Worm (Caenorhabditis elegans) whole organism, L1 larva: ENCODE measurements around the gene Y53F4B.43.

Experiments used
- C04F5.9 ChIP-seq: sonication (generic microtip); optimal IDR thresholded peaks from 2 replicates; lab custom pipeline; 2016; ENCODE audit warnings: missing genetic modification characterization, missing compliant biosample characterization
- C16A3.4 ChIP-seq: fragments of 150-350 bp; optimal IDR thresholded peaks from 2 replicates; lab custom pipeline; 2014; ENCODE audit warnings: missing biosample characterization, missing genetic modification characterization
- aha-1 ChIP-seq: fragments of 150-350 bp; optimal IDR thresholded peaks from 2 replicates; lab custom pipeline; 2014; ENCODE audit warnings: missing biosample characterization, missing genetic modification characterization
- aly-2 ChIP-seq: fragments of 150-350 bp; optimal IDR thresholded peaks from 2 replicates; lab custom pipeline; 2014; ENCODE audit warnings: missing biosample characterization, missing genetic modification characterization
- ceh-8 ChIP-seq: fragments of 200-800 bp; sonication (Bioruptor generic); optimal IDR thresholded peaks from 2 replicates; lab custom pipeline; 2018; ENCODE audit warnings: mild to moderate bottlenecking, missing genetic modification characterization, moderate library complexity, missing compliant biosample characterization
- ceh-88 ChIP-seq: fragments of 200-800 bp; sonication (Bioruptor generic); IDR thresholded peaks from 2 replicates; pipeline ENCODE4 v1.3.6; 2022; ENCODE audit warnings: missing genetic modification characterization, missing compliant biosample characterization
- ceh-90 ChIP-seq: sonication (generic microtip); optimal IDR thresholded peaks from 2 replicates; lab custom pipeline; 2016; ENCODE audit warnings: missing genetic modification characterization, missing compliant biosample characterization
- ces-1 ChIP-seq: fragments of 150-350 bp; optimal IDR thresholded peaks from 2 replicates; lab custom pipeline; 2014; ENCODE audit warnings: missing biosample characterization, missing genetic modification reagents, missing genetic modification characterization
- dpl-1 ChIP-seq, 3 experiments: fragments of 150-350 bp in 2 of 3; sonication (generic microtip) in 1 of 3; optimal IDR thresholded peaks; 2 replicates each; lab custom pipeline; 2014 to 2017; ENCODE audit warnings: missing biosample characterization in 3 of 3, missing genetic modification characterization in 3 of 3, missing genetic modification reagents in 3 of 3
- dsc-1 ChIP-seq: sonication (generic microtip); optimal IDR thresholded peaks from 2 replicates; lab custom pipeline; 2016; ENCODE audit warnings: mild to moderate bottlenecking, missing genetic modification characterization, missing compliant biosample characterization
- efl-1 ChIP-seq, 4 experiments: fragments of 150-350 bp; optimal IDR thresholded peaks in 3 of 4; peaks in 1 of 4; 1 replicate in 1 of 4; 2 replicates in 3 of 4; lab custom pipeline; 2014; ENCODE audit warnings: missing biosample characterization in 2 of 4, missing genetic modification characterization in 2 of 4, missing genetic modification reagents in 2 of 4
- egl-13 ChIP-seq: sonication (generic microtip); optimal IDR thresholded peaks from 2 replicates; lab custom pipeline; 2016; ENCODE audit warnings: missing genotype, missing genetic modification reagents, missing genetic modification characterization, missing compliant biosample characterization
- ets-5 ChIP-seq: fragments of 200-800 bp; sonication (Bioruptor generic); IDR thresholded peaks from 2 replicates; pipeline ENCODE4 v1.3.6; 2022; ENCODE audit warnings: missing genetic modification characterization, missing compliant biosample characterization
- fkh-10 ChIP-seq: sonication (generic microtip); optimal IDR thresholded peaks from 2 replicates; lab custom pipeline; 2017; ENCODE audit warnings: missing biosample characterization, missing genetic modification reagents, missing genetic modification characterization
- fkh-4 ChIP-seq: sonication (generic microtip); optimal IDR thresholded peaks from 2 replicates; lab custom pipeline; 2016; ENCODE audit warnings: missing compliant biosample characterization, missing genetic modification characterization, borderline replicate concordance
- hlh-17 ChIP-seq: fragments of 200-800 bp; sonication (Bioruptor generic); optimal IDR thresholded peaks from 2 replicates; lab custom pipeline; 2018; ENCODE audit warnings: missing genetic modification characterization, mild to moderate bottlenecking, missing compliant biosample characterization, moderate library complexity, borderline replicate concordance
- hpl-2 ChIP-seq: fragments of 150-350 bp; optimal IDR thresholded peaks from 2 replicates; lab custom pipeline; 2014; ENCODE audit warnings: missing biosample characterization, missing genetic modification reagents, missing genetic modification characterization
- jun-1 ChIP-seq: fragments of 150-350 bp; optimal IDR thresholded peaks from 2 replicates; lab custom pipeline; 2014; ENCODE audit warnings: missing biosample characterization, missing genetic modification reagents, missing genetic modification characterization
- lin-13 ChIP-seq: fragments of 150-350 bp; optimal IDR thresholded peaks from 2 replicates; lab custom pipeline; 2014; ENCODE audit warnings: missing biosample characterization, missing genetic modification reagents, missing genetic modification characterization
- lin-14 ChIP-seq: fragments of 200-800 bp; sonication (Bioruptor generic); optimal IDR thresholded peaks from 2 replicates; lab custom pipeline; 2018; ENCODE audit warnings: mild to moderate bottlenecking, missing genetic modification characterization, moderate library complexity, missing compliant biosample characterization
- lin-35 ChIP-seq, 2 experiments: fragments of 150-350 bp; optimal IDR thresholded peaks; 2 replicates each; lab custom pipeline; 2014; ENCODE audit warnings: missing biosample characterization in 2 of 2, missing genetic modification characterization in 2 of 2, missing genetic modification reagents in 2 of 2
- lsy-2 ChIP-seq, 2 experiments: fragments of 150-350 bp; optimal IDR thresholded peaks; 2 replicates each; lab custom pipeline; 2014; ENCODE audit warnings: missing biosample characterization in 2 of 2, missing genetic modification characterization in 2 of 2
- mab-9 ChIP-seq: fragments of 200-800 bp; sonication (Bioruptor generic); IDR thresholded peaks from 2 replicates; pipeline ENCODE4 v1.3.6; 2022; ENCODE audit warnings: missing genetic modification reagents, missing genetic modification characterization, missing compliant biosample characterization
- mdl-1 ChIP-seq, 2 experiments: fragments of 150-350 bp; optimal IDR thresholded peaks; 2 replicates each; lab custom pipeline; 2014 to 2017; ENCODE audit warnings: missing biosample characterization in 2 of 2, missing genetic modification characterization in 2 of 2, inconsistent platforms in 1 of 2
- nhr-12 ChIP-seq: sonication (generic microtip); optimal IDR thresholded peaks from 2 replicates; lab custom pipeline; 2017; ENCODE audit warnings: missing biosample characterization, missing genetic modification characterization
- nhr-19 ChIP-seq: fragments of 200-800 bp; sonication (Bioruptor generic); conservative IDR thresholded peaks from 2 replicates; pipeline ENCODE4 v1.3.6; 2022; ENCODE audit warnings: missing genetic modification characterization, missing compliant biosample characterization
- nhr-237 ChIP-seq: fragments of 150-350 bp; optimal IDR thresholded peaks from 2 replicates; lab custom pipeline; 2014; ENCODE audit warnings: missing biosample characterization, missing genetic modification characterization
- nhr-28 ChIP-seq: fragments of 150-350 bp; optimal IDR thresholded peaks from 2 replicates; lab custom pipeline; 2014; ENCODE audit warnings: missing biosample characterization, missing genetic modification characterization
- nhr-71 ChIP-seq: sonication (generic microtip); optimal IDR thresholded peaks from 2 replicates; lab custom pipeline; 2016; ENCODE audit warnings: mild to moderate bottlenecking, missing genetic modification characterization, moderate library complexity, missing compliant biosample characterization
- nhr-77 ChIP-seq: fragments of 150-350 bp; optimal IDR thresholded peaks from 2 replicates; lab custom pipeline; 2014; ENCODE audit warnings: missing biosample characterization, missing genetic modification characterization
- pag-3 ChIP-seq: sonication (generic microtip); optimal IDR thresholded peaks from 2 replicates; lab custom pipeline; 2017; ENCODE audit warnings: missing genetic modification characterization, mild to moderate bottlenecking, missing compliant biosample characterization, antibody characterized with exemption, borderline replicate concordance; ENCODE audit not compliant: insufficient read depth
- pax-3 ChIP-seq: fragments of 200-800 bp; sonication (Bioruptor generic); optimal IDR thresholded peaks from 2 replicates; lab custom pipeline; 2018; ENCODE audit warnings: mild to moderate bottlenecking, missing genetic modification characterization, moderate library complexity, missing compliant biosample characterization
- pqm-1 ChIP-seq: sonication (generic microtip); optimal IDR thresholded peaks from 3 replicates; lab custom pipeline; 2017; ENCODE audit warnings: missing biosample characterization, missing genetic modification characterization
- rnt-1 ChIP-seq: sonication (generic microtip); optimal IDR thresholded peaks from 2 replicates; lab custom pipeline; 2016; ENCODE audit warnings: mild to moderate bottlenecking, missing genetic modification characterization, moderate library complexity, missing compliant biosample characterization
- swsn-7 ChIP-seq: sonication (generic microtip); optimal IDR thresholded peaks from 2 replicates; lab custom pipeline; 2016; ENCODE audit warnings: missing genetic modification characterization, missing compliant biosample characterization
- tlp-1 ChIP-seq: fragments of 150-350 bp; optimal IDR thresholded peaks from 2 replicates; lab custom pipeline; 2014; ENCODE audit warnings: missing biosample characterization, missing genetic modification characterization
- unc-30 ChIP-seq: sonication (generic microtip); optimal IDR thresholded peaks from 2 replicates; lab custom pipeline; 2017; ENCODE audit warnings: missing biosample characterization, missing genetic modification characterization
- unc-98 ChIP-seq: fragments of 200-800 bp; sonication (Bioruptor generic); IDR thresholded peaks from 2 replicates; pipeline ENCODE4 v1.3.6; 2022; ENCODE audit warnings: missing genetic modification characterization, missing compliant biosample characterization
- zag-1 ChIP-seq: fragments of 150-350 bp; optimal IDR thresholded peaks from 2 replicates; lab custom pipeline; 2014; ENCODE audit warnings: missing biosample characterization, missing genetic modification characterization

The Y53F4B.43 gene

DNA sequence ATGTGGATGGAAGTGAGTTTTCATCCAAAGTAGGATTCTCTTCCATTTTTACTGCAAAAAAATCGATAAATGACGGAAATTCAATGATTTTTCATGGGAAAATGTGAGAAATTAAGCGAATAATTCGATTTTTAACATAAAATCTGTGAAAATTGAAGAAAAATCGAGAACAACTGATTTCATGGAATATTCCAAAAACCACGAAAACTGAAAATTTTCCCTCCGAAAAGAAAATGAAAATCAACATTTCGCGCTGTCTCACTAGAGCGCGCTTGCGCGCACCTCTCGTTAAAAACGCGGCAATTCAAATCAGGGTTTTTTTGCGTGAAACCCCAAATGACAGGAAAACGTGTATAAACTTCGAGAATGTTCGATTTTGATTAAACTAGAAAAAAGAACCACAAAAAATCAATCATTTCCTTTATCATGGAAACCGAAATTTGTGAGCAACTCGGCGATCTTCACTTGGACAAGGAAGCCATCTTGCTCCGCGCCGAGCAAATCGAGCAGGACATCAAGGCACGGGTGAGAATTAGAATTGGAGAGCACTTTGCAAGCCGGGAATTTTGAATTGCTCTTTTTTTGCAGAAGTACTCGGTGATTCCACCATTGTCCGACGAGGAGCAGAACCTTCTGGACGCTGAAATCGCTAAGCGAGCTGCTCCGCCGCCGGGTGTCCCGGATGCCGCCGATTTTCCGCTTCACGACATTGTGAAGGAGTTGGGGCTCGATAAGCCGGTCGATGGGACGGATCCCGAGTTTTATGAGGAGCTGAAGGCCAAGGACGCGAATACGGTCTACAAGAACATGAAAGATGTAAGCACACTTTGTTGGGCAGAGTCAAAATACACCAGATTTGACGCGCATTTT, 22.3 kb downstream of the Y53F4B.43 start, which contains the start of the genes Y53F4B.9 and Y53F4B.11 (continued):
- peak; percentile 86 for TF ChIP-seq nhr-71
- TF ChIP-seq zag-1 (tag; lab: Kevin White, UChicago) = no peak
- peak; percentile 63 for TF ChIP-seq pax-3 (tag; lab: Kevin White, UChicago)
- no peak for TF ChIP-seq nhr-12
- TF ChIP-seq unc-30 (tag; lab: Kevin White, UChicago) = no peak
- peak; percentile 94 for TF ChIP-seq nhr-77 (tag; lab: Kevin White, UChicago)
- TF ChIP-seq dsc-1 (tag; lab: Kevin White, UChicago) = peak; percentile 61
- TF ChIP-seq ceh-88 (GFP tag; lab: Robert Waterston, UW) = peak; percentile 50; the same call in 1 of the 2 replicates
- peak in 1 of 2 experiments; percentile 70 for TF ChIP-seq mdl-1 (tag; optimal IDR thresholded peaks at IDR 0.05; lab: Kevin White, UChicago)
- TF ChIP-seq lin-35 (GFP tag; optimal IDR thresholded peaks at IDR 0.05; lab: Kevin White, UChicago) = peak; percentile 100
- TF ChIP-seq hpl-2 (GFP tag; lab: Kevin White, UChicago) = no peak
- TF ChIP-seq mab-9 (GFP tag; lab: Robert Waterston, UW) = peak; percentile 56; the same call in 1 of the 2 replicates
- TF ChIP-seq unc-98 (GFP tag; lab: Robert Waterston, UW) = no peak
- peak; percentile 82 for TF ChIP-seq aly-2 (tag; lab: Kevin White, UChicago)
- no peak for TF ChIP-seq ets-5 (GFP tag; lab: Robert Waterston, UW)
- TF ChIP-seq lsy-2 (tag; optimal IDR thresholded peaks at IDR 0.05; lab: Kevin White, UChicago) = peak; percentile 81 to 94
- peak; percentile 78 for TF ChIP-seq lin-13
- no peak for TF ChIP-seq tlp-1 (tag; lab: Kevin White, UChicago)
- TF ChIP-seq C04F5.9 (tag; lab: Kevin White, UChicago) = no peak
- TF ChIP-seq hlh-17 (GFP tag; lab: Kevin White, UChicago) = no peak
- TF ChIP-seq swsn-7 (tag; lab: Kevin White, UChicago) = peak; percentile 67
- TF ChIP-seq dpl-1 (GFP tag; optimal IDR thresholded peaks at IDR 0.05; lab: Kevin White, UChicago) = peak; percentile 99 to 100 (median 99)
- TF ChIP-seq ceh-8 = peak; percentile 22
- TF ChIP-seq nhr-28 = no peak
- TF ChIP-seq nhr-19 = peak; percentile 84
- peak; percentile 87 for TF ChIP-seq C16A3.4 (tag; lab: Kevin White, UChicago)
- TF ChIP-seq rnt-1 (tag; lab: Kevin White, UChicago) = peak; percentile 89
- peak; percentile 53 for TF ChIP-seq nhr-237 (tag; lab: Kevin White, UChicago)
- no peak for TF ChIP-seq ces-1 (GFP tag; lab: Kevin White, UChicago)
- no peak for TF ChIP-seq egl-13
- peak; percentile 73 for TF ChIP-seq jun-1 (tag; lab: Kevin White, UChicago)
- TF ChIP-seq aha-1 (tag; lab: Kevin White, UChicago) = no peak
- TF ChIP-seq ceh-90 (tag; lab: Kevin White, UChicago) = no peak
- TF ChIP-seq pqm-1 = no peak

- TF ChIP-seq lin-14 (GFP tag; lab: Kevin White, UChicago) = peak; percentile 46
- TF ChIP-seq ces-1 (GFP tag; lab: Kevin White, UChicago) = no peak
- peak; percentile 74 for TF ChIP-seq fkh-10 (GFP tag; lab: Kevin White, UChicago)
Observed at ce11 chrII:15014380-15014779, 26.1 kb downstream of the Y53F4B.43 start, which contains the start of gene Y53F4B.51. TSS of gene Y53F4B.51 (minus strand) at chrII:15014442.

ce11 chrII:15015669-15016068, 27.4 kb downstream of the Y53F4B.43 start:
- TF ChIP-seq lin-14 (GFP tag; lab: Kevin White, UChicago) = peak; percentile 35
- TF ChIP-seq pag-3 (tag; lab: Kevin White, UChicago) = no peak
- TF ChIP-seq lin-35 (GFP tag; optimal IDR thresholded peaks at IDR 0.05; lab: Kevin White, UChicago) = no peak
- no peak for TF ChIP-seq efl-1 (optimal IDR thresholded peaks at IDR 0.05; lab: Kevin White, UChicago)
- peak in 1 of 2 experiments; percentile 53 for TF ChIP-seq efl-1 (GFP tag; optimal IDR thresholded peaks at IDR 0.05 in 1 of 2; lab: Kevin White, UChicago)
- TF ChIP-seq fkh-4 (tag; lab: Kevin White, UChicago) = no peak
